Worm (Caenorhabditis elegans) whole organism, L2 larva: Measurements from ENCODE around the gene C18H9.6.

Experiments
- ceh-16 ChIP-seq: fragments of 150-350 bp; optimal IDR thresholded peaks from 2 replicates; lab custom pipeline; 2014; ENCODE audit warnings: missing biosample characterization, missing genetic modification characterization
- elt-1 ChIP-seq: fragments of 150-350 bp; optimal IDR thresholded peaks from 2 replicates; lab custom pipeline; 2014; ENCODE audit warnings: missing biosample characterization, missing genetic modification characterization
- gmeb-1 ChIP-seq: fragments of 150-350 bp; optimal IDR thresholded peaks from 2 replicates; lab custom pipeline; 2014; ENCODE audit warnings: missing biosample characterization, missing genetic modification characterization
- lsy-2 ChIP-seq, 2 experiments: fragments of 150-350 bp in 1 of 2; sonication (generic microtip) in 1 of 2; optimal IDR thresholded peaks; 2 replicates each; lab custom pipeline; 2014 to 2017; ENCODE audit warnings: missing biosample characterization in 2 of 2, missing genetic modification characterization in 2 of 2
- nhr-10 ChIP-seq: sonication (generic microtip); optimal IDR thresholded peaks from 2 replicates; lab custom pipeline; 2017; ENCODE audit warnings: missing biosample characterization, missing genetic modification characterization
- nhr-6 ChIP-seq: fragments of 150-350 bp; optimal IDR thresholded peaks from 2 replicates; lab custom pipeline; 2014; ENCODE audit warnings: missing biosample characterization, missing genetic modification characterization
- unc-39 ChIP-seq: fragments of 150-350 bp; optimal IDR thresholded peaks from 2 replicates; lab custom pipeline; 2014; ENCODE audit warnings: missing biosample characterization, missing genetic modification characterization
- ztf-11 ChIP-seq: sonication (generic microtip); optimal IDR thresholded peaks from 2 replicates; lab custom pipeline; 2017; ENCODE audit warnings: missing biosample characterization, missing genetic modification characterization

C18H9.6 gene

DNA sequence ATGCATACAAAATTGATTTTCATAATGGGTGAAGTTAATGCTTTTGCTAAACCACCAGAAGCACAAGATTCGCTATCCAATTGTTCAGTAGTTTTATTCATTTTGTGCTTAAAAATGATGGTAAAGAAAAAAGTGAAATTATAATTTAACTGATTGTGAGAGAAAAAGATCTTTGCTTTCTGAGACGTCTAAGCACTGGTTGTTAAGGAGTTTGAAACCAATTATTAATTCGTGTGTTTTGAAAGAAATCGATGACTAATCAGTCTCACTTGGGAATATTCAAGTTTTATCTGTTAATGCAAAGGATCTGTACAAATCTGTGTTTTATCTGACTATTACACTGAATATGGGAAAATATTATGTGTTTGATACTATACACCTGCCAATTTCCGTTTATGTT, 49.7 kb downstream of the C18H9.6 start, which contains the start of gene sra-26:
Gene sra-26, minus strand, starts transcription at position 101 of the 400 bp plus-strand sequence.
- TF ChIP-seq elt-1 (tag; lab: Kevin White, UChicago) (no peak), nhr-6 (tag; lab: Kevin White, UChicago) (no peak), ztf-11 (tag; lab: Kevin White, UChicago) (no peak), unc-39 (tag; lab: Kevin White, UChicago) (no peak), nhr-10 (tag; lab: Kevin White, UChicago) (no peak), gmeb-1 (tag; lab: Kevin White, UChicago) (no peak), lsy-2 (tag; optimal IDR thresholded peaks at IDR 0.05; lab: Kevin White, UChicago) (no peak), ceh-16 (tag; lab: Kevin White, UChicago) (no peak)
